Fruit fly (Drosophila melanogaster) whole organism: ENCODE data around the gene MnM.

Experiments used
- Dll ChIP-seq: fragments of >200 bp; optimal IDR thresholded peaks from 2 replicates; lab custom pipeline; 2017
- psq ChIP-seq: fragments of >200 bp; optimal IDR thresholded peaks from 2 replicates; lab custom pipeline; 2017
- usp ChIP-seq: fragments of >200 bp; optimal IDR thresholded peaks from 2 replicates; lab custom pipeline; 2017; ENCODE audit warnings: missing biosample characterization, missing genetic modification characterization, mixed read lengths

DNA sequence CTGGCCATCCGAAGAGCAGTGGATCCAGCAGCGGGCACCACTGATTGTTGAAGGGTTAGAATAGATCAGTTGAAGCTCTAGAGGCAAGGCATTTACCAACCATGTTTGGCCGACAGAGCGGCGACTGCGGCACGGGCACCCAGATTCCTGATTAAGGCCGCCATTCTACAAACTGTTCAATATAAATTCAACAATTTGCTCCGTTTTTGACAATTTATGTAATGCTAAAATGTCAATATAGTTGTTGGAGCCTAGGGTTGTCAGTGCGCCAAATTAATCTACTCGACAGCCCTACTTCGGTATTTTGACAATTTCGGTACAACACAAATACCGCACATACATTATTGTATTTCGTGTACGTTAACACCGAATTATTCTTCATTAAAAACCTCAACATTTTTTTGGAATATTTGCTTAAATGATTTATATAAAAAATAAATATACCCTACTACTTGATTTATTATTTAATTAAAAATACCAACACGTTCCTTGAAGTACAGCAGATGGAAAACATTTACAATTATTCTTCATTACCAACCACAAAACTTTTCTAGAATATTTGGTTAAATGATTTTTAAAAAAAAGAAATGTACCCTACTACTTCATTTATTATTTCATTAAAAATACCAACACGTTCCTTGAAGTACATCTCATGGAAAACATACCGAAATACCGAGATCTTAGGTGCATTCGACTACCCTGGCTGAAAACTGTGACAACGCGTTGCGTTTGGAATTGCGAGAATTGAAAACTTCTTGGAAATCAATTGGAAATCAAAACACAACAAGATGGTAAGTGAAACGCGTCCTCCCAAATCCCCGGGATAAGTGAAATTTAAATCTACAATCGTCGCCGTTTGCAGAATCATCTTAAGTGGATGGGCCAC, 18.8 kb downstream of the MnM start, which contains the start of the genes ND-30 and CG15812:
- TF ChIP-seq psq (lab: Kevin White, UChicago) (no peak), usp (no peak), Dll (lab: Kevin White, UChicago) (no peak)
